Worm (Caenorhabditis elegans): Measurements from ENCODE around the gene Y48E1C.1.

Gene Y48E1C.1

DNA sequence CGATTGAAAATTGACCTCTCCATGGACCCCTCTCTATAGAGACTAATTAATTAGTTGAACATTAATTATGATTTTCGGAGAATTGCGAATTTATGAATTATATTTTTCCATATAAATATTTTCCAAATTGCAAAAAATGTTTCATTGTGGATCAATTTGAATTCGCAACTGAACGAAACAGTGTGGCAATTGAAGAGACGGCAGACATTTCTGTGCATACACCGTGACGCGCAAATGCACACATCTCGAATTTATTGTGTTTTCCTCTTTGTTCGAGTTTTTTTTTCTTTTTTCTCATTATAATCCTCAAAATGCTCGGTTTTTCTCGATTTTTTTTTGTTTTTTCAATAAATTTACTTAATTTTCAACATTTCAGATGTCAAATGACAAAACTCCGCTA is 45.6 kb upstream of the Y48E1C.1 start, which contains the start of gene Y48C3A.20 (continued):
- TF ChIP-seq tlf-1 (GFP tag; optimal IDR thresholded peaks at IDR 0.05) (no peak), ceh-58 (GFP tag; IDR thresholded peaks at IDR 0.05) (no peak), F23B12.7 (tag; optimal IDR thresholded peaks at IDR 0.05; ENCODE audit: insufficient read depth) (peak; percentile 51), lin-40 (tag; optimal IDR thresholded peaks at IDR 0.05) (peak; percentile 53)

DNA sequence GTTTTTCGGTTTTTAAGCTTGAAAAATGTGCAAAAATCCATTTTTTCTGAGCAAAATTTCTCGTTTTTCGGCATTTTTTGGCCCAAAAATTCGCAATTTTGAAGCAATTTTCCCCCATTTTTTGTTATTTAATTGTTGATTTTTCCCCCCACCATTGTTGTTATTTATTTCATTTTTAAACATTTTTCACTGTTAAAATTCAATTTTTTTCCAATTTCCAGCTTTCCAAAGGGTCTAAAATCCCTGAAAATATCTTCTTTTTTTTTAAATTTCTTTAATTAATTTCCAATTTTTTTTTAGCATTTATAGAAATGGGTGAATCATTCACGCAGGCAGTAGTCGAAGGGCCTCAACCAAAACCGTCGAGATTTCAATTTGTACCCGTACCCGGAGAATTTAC is 38.7 kb upstream of the Y48E1C.1 start, which contains the start of gene Y48C3A.12:
TSS of gene Y48C3A.12 (plus strand) at position 301 of the 400 bp plus-strand sequence.
- no peak for TF ChIP-seq ZK185.1 (tag; optimal IDR thresholded peaks at IDR 0.05; ENCODE audit: poor library complexity, severe bottlenecking)
- no peak for TF ChIP-seq ceh-79 (tag; optimal IDR thresholded peaks at IDR 0.05)
- no peak for TF ChIP-seq ztf-28 (GFP tag; IDR thresholded peaks at IDR 0.05)
- TF ChIP-seq C17E4.6 (GFP tag; IDR thresholded peaks at IDR 0.05): no peak
- no peak for TF ChIP-seq mel-28 (tag; optimal IDR thresholded peaks at IDR 0.05; ENCODE audit: borderline replicate concordance)
- no peak for TF ChIP-seq let-526 (GFP tag; IDR thresholded peaks at IDR 0.05)
- no peak for TF ChIP-seq ztf-3 (GFP tag; optimal IDR thresholded peaks at IDR 0.05)
- TF ChIP-seq nhr-90 (tag; optimal IDR thresholded peaks at IDR 0.05): no peak
- no peak for TF ChIP-seq lin-40 (tag; optimal IDR thresholded peaks at IDR 0.05)
- TF ChIP-seq sdz-38 (tag; optimal IDR thresholded peaks at IDR 0.05): no peak
- TF ChIP-seq ztf-22 (GFP tag; optimal IDR thresholded peaks at IDR 0.05): no peak
- no peak for TF ChIP-seq mes-4 (tag; optimal IDR thresholded peaks at IDR 0.05)
- no peak for TF ChIP-seq F10E7.11 (tag; optimal IDR thresholded peaks at IDR 0.05)
- TF ChIP-seq madf-8 (GFP tag; conservative IDR thresholded peaks at IDR 0.05): no peak

DNA sequence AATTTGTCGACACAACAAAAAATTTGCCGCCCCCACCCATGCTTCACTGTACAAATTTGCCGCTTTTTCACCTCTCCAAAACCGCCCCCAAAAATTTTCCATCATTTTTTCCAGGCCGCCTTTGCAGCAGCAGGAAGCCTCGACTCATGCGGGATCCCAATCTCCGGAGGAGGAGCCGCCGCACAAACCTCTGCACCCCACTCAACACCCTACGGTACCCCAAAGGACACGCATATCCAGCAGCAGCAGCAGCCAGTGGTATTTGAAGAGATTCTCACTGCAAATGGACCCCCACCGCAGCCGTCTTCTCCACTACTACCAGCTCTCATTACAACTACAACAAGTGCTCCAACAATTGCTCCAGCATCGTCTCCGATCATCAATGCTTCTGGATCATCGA is 31.7 kb upstream of the Y48E1C.1 start:
- TF ChIP-seq hlh-12 (tag; optimal IDR thresholded peaks at IDR 0.05): no peak
- no peak for TF ChIP-seq attf-6 (GFP tag; IDR thresholded peaks at IDR 0.05)
- TF ChIP-seq repo-1 (tag; optimal IDR thresholded peaks at IDR 0.05): no peak
- TF ChIP-seq egrh-3 (GFP tag; IDR thresholded peaks at IDR 0.05): peak; percentile 43; the same call in 1 of the 2 replicates
- no peak for TF ChIP-seq ceh-100 (GFP tag; IDR thresholded peaks at IDR 0.05)
- TF ChIP-seq ztf-6 (GFP tag; IDR thresholded peaks at IDR 0.05): no peak
- no peak for TF ChIP-seq let-526 (GFP tag; IDR thresholded peaks at IDR 0.05)
- TF ChIP-seq mes-4 (tag; optimal IDR thresholded peaks at IDR 0.05): no peak
- TF ChIP-seq sptf-2 (GFP tag; optimal IDR thresholded peaks at IDR 0.05): no peak
- no peak for TF ChIP-seq ztf-22 (GFP tag; optimal IDR thresholded peaks at IDR 0.05)
- TF ChIP-seq zfh-2 (GFP tag; conservative IDR thresholded peaks at IDR 0.05): peak; percentile 64

DNA sequence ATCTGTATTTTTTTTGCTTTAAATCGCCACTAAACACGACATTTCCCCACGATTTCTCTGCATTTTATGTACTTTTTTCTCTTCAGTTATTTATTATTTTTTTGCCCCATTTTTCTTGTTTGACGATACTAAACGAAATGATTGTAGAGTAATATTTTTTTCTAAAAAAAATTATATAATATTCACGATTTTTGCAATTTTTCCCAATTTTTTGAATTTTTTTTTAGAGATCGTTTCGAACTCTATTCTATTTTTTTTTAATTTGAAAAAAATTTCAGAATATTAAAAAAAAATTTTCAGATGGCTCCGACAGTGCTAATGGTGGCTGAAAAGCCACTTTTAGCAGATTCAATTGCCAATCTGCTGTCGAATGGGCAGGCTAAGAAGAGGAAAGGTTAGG is 25.3 kb upstream of the Y48E1C.1 start, which contains the start of gene Y48C3A.14:
TSS of gene Y48C3A.14 (plus strand) at position 301 of the 400 bp plus-strand sequence.
- TF ChIP-seq tbx-9 (tag; optimal IDR thresholded peaks at IDR 0.05; ENCODE audit: borderline replicate concordance) (no peak), snpc-4 (GFP tag; optimal IDR thresholded peaks at IDR 0.05) (no peak), snpc-4 (tag; optimal IDR thresholded peaks at IDR 0.05) (no peak), chd-7 (tag; optimal IDR thresholded peaks at IDR 0.05) (no peak), ccch-3 (GFP tag; optimal IDR thresholded peaks at IDR 0.05) (no peak), K11D2.4 (GFP tag; IDR thresholded peaks at IDR 0.05) (no peak), F57C9.4 (tag; optimal IDR thresholded peaks at IDR 0.05) (no peak), dox-1 (GFP tag; IDR thresholded peaks at IDR 0.05) (no peak), nfyb-1 (GFP tag; IDR thresholded peaks at IDR 0.05) (no peak), ztf-3 (GFP tag; optimal IDR thresholded peaks at IDR 0.05) (no peak), ceh-58 (GFP tag; IDR thresholded peaks at IDR 0.05) (no peak), let-526 (GFP tag; IDR thresholded peaks at IDR 0.05) (no peak), attf-5 (GFP tag; optimal IDR thresholded peaks at IDR 0.05) (no peak), dpl-1 (GFP tag; optimal IDR thresholded peaks at IDR 0.05) (no peak), C06A6.2 (GFP tag; conservative IDR thresholded peaks at IDR 0.05) (no peak)
